Worm (Caenorhabditis elegans) whole organism, L4 larva: Measurements from ENCODE around the gene C26E6.1.
A peak's percentile ranks its signal among the peaks of the same experiment; 100 is the strongest.

Experiments used
- F10B5.3 ChIP-seq: sonication (generic microtip); optimal IDR thresholded peaks from 2 replicates; lab custom pipeline; 2016; ENCODE audit warnings: mild to moderate bottlenecking, missing genetic modification characterization, missing compliant biosample characterization
- F37D6.2 ChIP-seq: sonication (generic microtip); optimal IDR thresholded peaks from 2 replicates; lab custom pipeline; 2016; ENCODE audit warnings: mild to moderate bottlenecking, missing genetic modification characterization, missing compliant biosample characterization
- F49E8.2 ChIP-seq: sonication (generic microtip); optimal IDR thresholded peaks from 2 replicates; lab custom pipeline; 2016; ENCODE audit warnings: missing compliant biosample characterization, mild to moderate bottlenecking, missing genetic modification characterization, borderline replicate concordance
- T20F7.1 ChIP-seq: fragments of 200-800 bp; sonication (Bioruptor generic); optimal IDR thresholded peaks from 2 replicates; lab custom pipeline; 2018; ENCODE audit warnings: mild to moderate bottlenecking, missing genetic modification characterization, missing compliant biosample characterization
- T26A8.4 ChIP-seq: fragments of 200-800 bp; sonication (Bioruptor generic); IDR thresholded peaks from 2 replicates; pipeline ENCODE4 v1.3.6; 2022; ENCODE audit warnings: missing genetic modification characterization, missing compliant biosample characterization
- Y48G9A.11 ChIP-seq: fragments of 200-800 bp; sonication (Bioruptor generic); IDR thresholded peaks from 2 replicates; pipeline ENCODE4 v1.3.6; 2022; ENCODE audit warnings: missing genetic modification reagents, missing genetic modification characterization, missing compliant biosample characterization
- ama-1 ChIP-seq: fragments of 150-350 bp; optimal IDR thresholded peaks from 2 replicates; lab custom pipeline; 2014; ENCODE audit warnings: inconsistent platforms, mixed read lengths
- arid-1 ChIP-seq: fragments of 200-800 bp; sonication (Bioruptor generic); conservative IDR thresholded peaks from 2 replicates; pipeline ENCODE4 v1.3.6; 2022; ENCODE audit warnings: missing genetic modification reagents, missing genetic modification characterization, missing compliant biosample characterization
- ceh-20 ChIP-seq: fragments of 200-800 bp; sonication (Bioruptor generic); IDR thresholded peaks from 2 replicates; pipeline ENCODE4 v1.3.6; 2022; ENCODE audit warnings: missing genetic modification reagents, missing genetic modification characterization, missing compliant biosample characterization
- ceh-62 ChIP-seq: sonication (generic microtip); optimal IDR thresholded peaks from 2 replicates; lab custom pipeline; 2017; ENCODE audit warnings: missing biosample characterization, missing genetic modification characterization
- daf-12 ChIP-seq: fragments of 150-350 bp; optimal IDR thresholded peaks from 2 replicates; lab custom pipeline; 2014; ENCODE audit warnings: missing biosample characterization, missing genetic modification reagents, missing genetic modification characterization
- daf-16 ChIP-seq, 3 experiments: sonication (generic microtip); optimal IDR thresholded peaks; 2 replicates each; lab custom pipeline; 2016 to 2017; ENCODE audit warnings: missing genetic modification characterization in 3 of 3, missing genetic modification reagents in 3 of 3, mild to moderate bottlenecking in 2 of 3, missing compliant biosample characterization in 2 of 3, missing biosample characterization in 1 of 3, moderate library complexity in 1 of 3
- dmd-6 ChIP-seq: fragments of 200-800 bp; sonication (Bioruptor generic); IDR thresholded peaks from 2 replicates; pipeline ENCODE4 v1.3.6; 2022; ENCODE audit warnings: missing genetic modification reagents, missing genetic modification characterization, missing compliant biosample characterization
- dmd-9 ChIP-seq: fragments of 200-800 bp; sonication (Bioruptor generic); IDR thresholded peaks from 2 replicates; pipeline ENCODE4 v1.3.6; 2022; ENCODE audit warnings: missing genetic modification reagents, missing genetic modification characterization, missing compliant biosample characterization
- dpl-1 ChIP-seq: fragments of 150-350 bp; optimal IDR thresholded peaks from 2 replicates; lab custom pipeline; 2014; ENCODE audit warnings: missing biosample characterization, missing genetic modification reagents, missing genetic modification characterization
- dve-1 ChIP-seq: sonication (generic microtip); optimal IDR thresholded peaks from 2 replicates; lab custom pipeline; 2017; ENCODE audit warnings: antibody characterized with exemption, mild to moderate bottlenecking, missing genetic modification characterization, missing compliant biosample characterization; ENCODE audit not compliant: insufficient read depth
- fkh-10 ChIP-seq: fragments of 150-350 bp; optimal IDR thresholded peaks from 2 replicates; lab custom pipeline; 2014; ENCODE audit warnings: missing biosample characterization, missing genetic modification reagents, missing genetic modification characterization
- hif-1 ChIP-seq, 2 experiments: sonication (generic microtip); optimal IDR thresholded peaks; 2 replicates each; lab custom pipeline; 2016 to 2017; ENCODE audit warnings: missing compliant biosample characterization in 2 of 2, missing genetic modification characterization in 2 of 2, missing genetic modification reagents in 2 of 2, missing genotype in 2 of 2, mild to moderate bottlenecking in 1 of 2
- hmg-1.1 ChIP-seq: fragments of 200-800 bp; sonication (Bioruptor generic); IDR thresholded peaks from 2 replicates; pipeline ENCODE4 v1.3.6; 2022; ENCODE audit warnings: missing genetic modification reagents, missing genetic modification characterization, missing compliant biosample characterization
- lim-7 ChIP-seq: fragments of 200-800 bp; sonication (Bioruptor generic); IDR thresholded peaks from 2 replicates; pipeline ENCODE4 v1.3.6; 2022; ENCODE audit warnings: missing genetic modification characterization, missing compliant biosample characterization
- lin-13 ChIP-seq: fragments of 150-350 bp; optimal IDR thresholded peaks from 2 replicates; lab custom pipeline; 2014; ENCODE audit warnings: missing biosample characterization, missing genetic modification reagents, missing genetic modification characterization
- lin-38 ChIP-seq: fragments of 200-800 bp; sonication (Bioruptor generic); IDR thresholded peaks from 2 replicates; pipeline ENCODE4 v1.3.6; 2022; ENCODE audit warnings: missing genetic modification reagents, missing genetic modification characterization, missing compliant biosample characterization
- lsy-2 ChIP-seq, 2 experiments: fragments of 150-350 bp in 1 of 2; sonication (generic microtip) in 1 of 2; optimal IDR thresholded peaks; 2 replicates each; lab custom pipeline; 2014 to 2017; ENCODE audit warnings: missing biosample characterization in 2 of 2, missing genetic modification characterization in 2 of 2
- madf-5 ChIP-seq, 2 experiments: fragments of 200-800 bp; sonication (Bioruptor generic); IDR thresholded peaks; 2 replicates each; pipeline ENCODE4 v1.3.6; 2022; ENCODE audit warnings: missing compliant biosample characterization in 2 of 2, missing genetic modification characterization in 2 of 2
- mdl-1 ChIP-seq, 2 experiments: fragments of 150-350 bp in 1 of 2; sonication (generic microtip) in 1 of 2; optimal IDR thresholded peaks; 2 replicates each; lab custom pipeline; 2014 to 2017; ENCODE audit warnings: missing biosample characterization in 2 of 2, missing genetic modification characterization in 2 of 2
- mdt-29 ChIP-seq: fragments of 200-800 bp; sonication (Bioruptor generic); IDR thresholded peaks from 2 replicates; pipeline ENCODE4 v1.3.6; 2022; ENCODE audit warnings: missing genetic modification reagents, missing genetic modification characterization, missing compliant biosample characterization
- mep-1 ChIP-seq: fragments of 150-350 bp; sonication (generic microtip); optimal IDR thresholded peaks from 3 replicates; lab custom pipeline; 2014; ENCODE audit warnings: missing biosample characterization, missing genetic modification characterization
- nhr-11 ChIP-seq: fragments of 150-350 bp; optimal IDR thresholded peaks from 2 replicates; lab custom pipeline; 2014; ENCODE audit warnings: missing biosample characterization, missing genetic modification characterization
- nhr-111 ChIP-seq: fragments of 200-800 bp; sonication (Bioruptor generic); optimal IDR thresholded peaks from 2 replicates; lab custom pipeline; 2018; ENCODE audit warnings: mild to moderate bottlenecking, missing genetic modification characterization, missing compliant biosample characterization
- nhr-25 ChIP-seq: sonication (generic microtip); optimal IDR thresholded peaks from 2 replicates; lab custom pipeline; 2017; ENCODE audit warnings: missing genetic modification characterization, mild to moderate bottlenecking, missing compliant biosample characterization, antibody characterized with exemption, moderate library complexity, borderline replicate concordance; ENCODE audit not compliant: insufficient read depth
- nhr-28 ChIP-seq: fragments of 150-350 bp; optimal IDR thresholded peaks from 2 replicates; lab custom pipeline; 2014; ENCODE audit warnings: missing biosample characterization, missing genetic modification characterization
- nhr-42 ChIP-seq: fragments of 200-800 bp; sonication (Bioruptor generic); IDR thresholded peaks from 2 replicates; pipeline ENCODE4 v1.3.6; 2022; ENCODE audit warnings: missing genetic modification characterization, missing compliant biosample characterization
- nhr-48 ChIP-seq: sonication (generic microtip); optimal IDR thresholded peaks from 2 replicates; lab custom pipeline; 2016; ENCODE audit warnings: mild to moderate bottlenecking, missing genetic modification characterization, missing compliant biosample characterization
- nhr-6 ChIP-seq: fragments of 150-350 bp; optimal IDR thresholded peaks from 2 replicates; lab custom pipeline; 2014; ENCODE audit warnings: missing biosample characterization, missing genetic modification characterization
- nhr-77 ChIP-seq: fragments of 150-350 bp; optimal IDR thresholded peaks from 2 replicates; lab custom pipeline; 2014; ENCODE audit warnings: missing biosample characterization, missing genetic modification characterization
- pha-4 ChIP-seq, 2 experiments: fragments of 150-350 bp in 1 of 2; fragments of 200-800 bp in 1 of 2; sonication (Bioruptor generic) in 1 of 2; IDR thresholded peaks in 1 of 2; optimal IDR thresholded peaks in 1 of 2; 2 replicates each; pipeline versions ENCODE4 v1.3.6 to Lab custom; 2014 to 2022; ENCODE audit warnings: missing genetic modification characterization in 2 of 2, missing genetic modification reagents in 2 of 2, missing biosample characterization in 1 of 2, missing compliant biosample characterization in 1 of 2
- pqm-1 ChIP-seq: sonication (generic microtip); optimal IDR thresholded peaks from 2 replicates; lab custom pipeline; 2017; ENCODE audit warnings: missing biosample characterization, missing genetic modification characterization
- saeg-2 ChIP-seq: fragments of 200-800 bp; sonication (Bioruptor generic); IDR thresholded peaks from 2 replicates; pipeline ENCODE4 v1.3.6; 2022; ENCODE audit warnings: missing genetic modification reagents, missing genetic modification characterization, missing compliant biosample characterization
- spr-1 ChIP-seq: sonication (generic microtip); optimal IDR thresholded peaks from 2 replicates; lab custom pipeline; 2016; ENCODE audit warnings: mild to moderate bottlenecking, missing genetic modification characterization, missing compliant biosample characterization
- spr-3 ChIP-seq: fragments of 200-800 bp; sonication (Bioruptor generic); optimal IDR thresholded peaks from 2 replicates; lab custom pipeline; 2018; ENCODE audit warnings: mild to moderate bottlenecking, missing genetic modification characterization, missing compliant biosample characterization
- tag-97 ChIP-seq: fragments of 200-800 bp; sonication (Bioruptor generic); IDR thresholded peaks from 2 replicates; pipeline ENCODE4 v1.3.6; 2022; ENCODE audit warnings: missing genetic modification characterization, missing compliant biosample characterization
- tra-1 ChIP-seq: fragments of 200-800 bp; sonication (Bioruptor generic); IDR thresholded peaks from 2 replicates; pipeline ENCODE4 v1.3.6; 2022; ENCODE audit warnings: missing genetic modification reagents, missing genetic modification characterization, missing compliant biosample characterization
- unc-39 ChIP-seq: sonication (generic microtip); optimal IDR thresholded peaks from 2 replicates; lab custom pipeline; 2017; ENCODE audit warnings: missing biosample characterization, missing genetic modification characterization
- unc-62 ChIP-seq, 3 experiments: fragments of 150-350 bp in 1 of 3; sonication (generic microtip); optimal IDR thresholded peaks in 2 of 3; peaks in 1 of 3; 1 replicate in 1 of 3; 2 replicates in 2 of 3; lab custom pipeline; 2014 to 2017; ENCODE audit warnings: missing biosample characterization in 3 of 3, missing genetic modification characterization in 3 of 3, missing genetic modification reagents in 3 of 3, missing genotype in 1 of 3
- zip-2 ChIP-seq: fragments of 150-350 bp; optimal IDR thresholded peaks from 2 replicates; lab custom pipeline; 2014; ENCODE audit warnings: missing biosample characterization, missing genetic modification characterization
- ztf-11 ChIP-seq: fragments of 150-350 bp; optimal IDR thresholded peaks from 2 replicates; lab custom pipeline; 2014; ENCODE audit warnings: missing biosample characterization, missing genetic modification characterization

C26E6.1 gene

DNA sequence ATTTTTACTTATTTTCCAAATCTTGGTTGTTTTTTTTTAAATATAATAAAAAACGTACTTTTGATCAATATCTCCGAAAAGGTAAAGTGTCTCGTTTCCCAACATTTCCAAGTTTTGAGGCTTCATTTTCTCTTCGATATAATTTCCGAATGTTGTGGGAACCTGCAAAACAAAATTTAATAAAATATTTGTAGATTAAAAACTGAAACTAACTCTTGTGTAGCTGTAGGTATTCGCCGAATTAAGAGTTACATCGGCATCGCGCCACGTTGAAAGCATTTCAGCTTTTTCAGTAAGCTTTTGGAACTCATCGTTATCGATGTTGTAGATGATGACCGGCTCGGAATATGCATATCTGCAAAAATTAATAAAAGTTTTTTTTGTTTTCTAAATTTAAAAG is 5.7 kb downstream of the C26E6.1 start, which contains the start of gene vps-22:
vps-22 (minus strand) TSS at position 101 of the 400 bp plus-strand sequence.
- TF ChIP-seq hif-1 (tag; optimal IDR thresholded peaks at IDR 0.05; lab: Kevin White, UChicago) (no peak), nhr-25 (tag; lab: Kevin White, UChicago) (no peak), Y48G9A.11 (GFP tag; lab: Robert Waterston, UW) (no peak), nhr-111 (no peak)

- no peak for TF ChIP-seq unc-39 (tag; lab: Kevin White, UChicago)
- peak; percentile 40 to 58 for TF ChIP-seq hif-1 (tag; optimal IDR thresholded peaks at IDR 0.05; lab: Kevin White, UChicago)
- no peak for TF ChIP-seq mdt-29 (GFP tag; lab: Robert Waterston, UW)
- peak; percentile 67 for TF ChIP-seq dmd-6 (GFP tag; lab: Robert Waterston, UW)
- peak; percentile 68 for TF ChIP-seq spr-1 (tag; lab: Kevin White, UChicago)
- no peak for TF ChIP-seq daf-12 (tag; lab: Kevin White, UChicago)
- peak; percentile 68 for TF ChIP-seq F37D6.2 (tag; lab: Kevin White, UChicago)
- peak; percentile 74; the same call in 1 of the 2 replicates for TF ChIP-seq dmd-9 (GFP tag; lab: Robert Waterston, UW)
- no peak for TF ChIP-seq ceh-62 (tag; lab: Kevin White, UChicago)
- TF ChIP-seq daf-16 (GFP tag; optimal IDR thresholded peaks at IDR 0.05; lab: Kevin White, UChicago), result peak in 1 of 2 experiments; percentile 62
- TF ChIP-seq daf-16 (tag; optimal IDR thresholded peaks at IDR 0.05; lab: Kevin White, UChicago), result peak; percentile 75
- peak; percentile 56 to 92 for TF ChIP-seq lsy-2 (tag; optimal IDR thresholded peaks at IDR 0.05; lab: Kevin White, UChicago)
- peak; percentile 61 for TF ChIP-seq lin-13 (GFP tag; lab: Kevin White, UChicago)
- TF ChIP-seq ama-1 (lab: Kevin White, UChicago), result peak; percentile 22
- peak; percentile 31 for TF ChIP-seq zip-2 (tag; lab: Kevin White, UChicago)
- TF ChIP-seq hmg-1.1, result peak; percentile 82
- TF ChIP-seq dpl-1, result peak; percentile 99
- no peak for TF ChIP-seq nhr-28 (tag; lab: Kevin White, UChicago)
- peak; percentile 56 for TF ChIP-seq F10B5.3
- peak in 1 of 2 experiments; percentile 44; a peak in 1 of 4 replicates for TF ChIP-seq madf-5 (GFP tag; IDR thresholded peaks at IDR 0.05; lab: Robert Waterston, UW)
- TF ChIP-seq lim-7 (GFP tag; lab: Robert Waterston, UW), result no peak
- TF ChIP-seq nhr-11 (tag; lab: Kevin White, UChicago), result peak; percentile 84
- TF ChIP-seq nhr-6 (tag; lab: Kevin White, UChicago), result peak; percentile 82
- TF ChIP-seq spr-3, result no peak
- TF ChIP-seq saeg-2 (GFP tag; lab: Robert Waterston, UW), result no peak
- TF ChIP-seq nhr-25 (tag; lab: Kevin White, UChicago), result peak; percentile 70
- TF ChIP-seq unc-62 (GFP tag; optimal IDR thresholded peaks at IDR 0.05 in 1 of 2; lab: Kevin White, UChicago), result peak in 1 of 2 experiments; percentile 98
- TF ChIP-seq unc-62 (tag; optimal IDR thresholded peaks at IDR 0.05; lab: Kevin White, UChicago), result no peak
- TF ChIP-seq nhr-48 (tag; lab: Kevin White, UChicago), result peak; percentile 54
- TF ChIP-seq pha-4 (GFP tag; IDR thresholded peaks at IDR 0.05; lab: Robert Waterston, UW), result peak; percentile 85
- TF ChIP-seq pha-4 (tag; optimal IDR thresholded peaks at IDR 0.05; lab: Kevin White, UChicago), result peak; percentile 86
- peak; percentile 52 for TF ChIP-seq nhr-77
- TF ChIP-seq tra-1 (GFP tag; lab: Robert Waterston, UW), result peak; percentile 54; the same call in 1 of the 2 replicates
- peak; percentile 77 for TF ChIP-seq ceh-20 (GFP tag; lab: Robert Waterston, UW)
- TF ChIP-seq dve-1 (tag; lab: Kevin White, UChicago), result peak; percentile 82
- TF ChIP-seq tag-97 (GFP tag; lab: Robert Waterston, UW), result no peak
- TF ChIP-seq lin-38 (GFP tag; lab: Robert Waterston, UW), result peak; percentile 89
- no peak for TF ChIP-seq ztf-11 (tag; lab: Kevin White, UChicago)
- TF ChIP-seq T20F7.1 (GFP tag; lab: Kevin White, UChicago), result peak; percentile 83
- peak; percentile 77; the same call in 1 of the 2 replicates for TF ChIP-seq arid-1 (GFP tag; lab: Robert Waterston, UW)
- peak; percentile 57 for TF ChIP-seq fkh-10 (GFP tag; lab: Kevin White, UChicago)
- TF ChIP-seq nhr-42, result peak; percentile 88
- peak; percentile 88 for TF ChIP-seq mep-1 (tag; lab: Kevin White, UChicago)
- TF ChIP-seq F49E8.2, result peak; percentile 19
- no peak for TF ChIP-seq pqm-1 (tag; lab: Kevin White, UChicago)
- peak in 1 of 2 experiments; percentile 2 for TF ChIP-seq mdl-1 (tag; optimal IDR thresholded peaks at IDR 0.05; lab: Kevin White, UChicago)
- TF ChIP-seq T26A8.4 (GFP tag; lab: Robert Waterston, UW), result no peak; the same call in 1 of the 2 replicates
Measured at ce11 chrIII:4962886-4963285, 6.2 kb downstream of the C26E6.1 start, which contains the start of gene C27F2.9. Gene C27F2.9 (minus strand): TSS chrIII:4963044.
